Worm (Caenorhabditis elegans): ENCODE results near the gene faah-1.

faah-1 gene

ce11 chrIV:8126902-8127301, 32.3 kb upstream of the faah-1 start, which contains the start of gene ceph-41:
Gene ceph-41 (plus strand): TSS chrIV:8127202.
- TF ChIP-seq mep-1 (tag; optimal IDR thresholded peaks at IDR 0.05) = no peak
- TF ChIP-seq snpc-4 (tag; optimal IDR thresholded peaks at IDR 0.05) = no peak
- TF ChIP-seq unc-120 (tag; optimal IDR thresholded peaks at IDR 0.05; ENCODE audit: poor library complexity, severe bottlenecking) = no peak
- TF ChIP-seq sem-2 (GFP tag; optimal IDR thresholded peaks at IDR 0.05) = no peak
- TF ChIP-seq unc-62 (GFP tag; optimal IDR thresholded peaks at IDR 0.05) = no peak

ce11 chrIV:8127430-8127829, 31.8 kb upstream of the faah-1 start:
- TF ChIP-seq blmp-1 (tag; optimal IDR thresholded peaks at IDR 0.05) (no peak), flh-1 (GFP tag; optimal IDR thresholded peaks at IDR 0.05) (no peak), lin-13 (tag; optimal IDR thresholded peaks at IDR 0.05) (no peak), mab-5 (tag; optimal IDR thresholded peaks at IDR 0.05) (no peak), mls-2 (tag; optimal IDR thresholded peaks at IDR 0.05) (no peak), ham-2 (GFP tag; optimal IDR thresholded peaks at IDR 0.05) (no peak), nhr-28 (tag; optimal IDR thresholded peaks at IDR 0.05) (no peak), ceh-43 (GFP tag; optimal IDR thresholded peaks at IDR 0.05) (no peak), elt-1 (tag; optimal IDR thresholded peaks at IDR 0.05; ENCODE audit: borderline replicate concordance, insufficient read depth) (no peak), nhr-237 (tag; optimal IDR thresholded peaks at IDR 0.05) (no peak)

ce11 chrIV:8130131-8130611, 29.0 kb upstream of the faah-1 start, which contains the start of the genes ndub-11 and moc-3:
Gene ndub-11 (minus strand): TSS chrIV:8130231.
Gene moc-3 (plus strand): TSS chrIV:8130561.
- TF ChIP-seq snpc-4 (tag; optimal IDR thresholded peaks at IDR 0.05) = no peak
- no peak for TF ChIP-seq ztf-11 (tag; optimal IDR thresholded peaks at IDR 0.05)
- TF ChIP-seq ceh-83 (GFP tag; optimal IDR thresholded peaks at IDR 0.05) = no peak

ce11 chrIV:8133536-8133935, 25.7 kb upstream of the faah-1 start, which contains the start of gene sph-1:
Gene sph-1 (minus strand): TSS chrIV:8133558.
- peak; percentile 70 for TF ChIP-seq pha-4 (tag; optimal IDR thresholded peaks at IDR 0.05)
- no peak for TF ChIP-seq flh-1 (GFP tag; optimal IDR thresholded peaks at IDR 0.05)
- no peak for TF ChIP-seq nhr-12 (tag; optimal IDR thresholded peaks at IDR 0.05)

ce11 chrIV:8136005-8136512, 23.1 kb upstream of the faah-1 start, which contains the start of the genes isp-1 and islo-1:
Gene isp-1 (minus strand): TSS chrIV:8136055.
Gene islo-1 (plus strand): TSS chrIV:8136389.
- TF ChIP-seq unc-120 (tag; optimal IDR thresholded peaks at IDR 0.05; ENCODE audit: poor library complexity, severe bottlenecking) (peak; percentile 42), ceh-43 (GFP tag; optimal IDR thresholded peaks at IDR 0.05) (no peak), bed-3 (GFP tag; optimal IDR thresholded peaks at IDR 0.05) (no peak), hlh-1 (tag; optimal IDR thresholded peaks at IDR 0.05) (peak; percentile 47), elt-3 (tag; optimal IDR thresholded peaks at IDR 0.05) (no peak), cnd-1 (tag; optimal IDR thresholded peaks at IDR 0.05) (peak; percentile 28), snpc-4 (tag; optimal IDR thresholded peaks at IDR 0.05) (no peak), lsy-2 (tag; optimal IDR thresholded peaks at IDR 0.05) (peak; percentile 42), tbx-8 (GFP tag; optimal IDR thresholded peaks at IDR 0.05) (no peak), elt-1 (tag; optimal IDR thresholded peaks at IDR 0.05; ENCODE audit: borderline replicate concordance, insufficient read depth) (no peak), ztf-11 (tag; optimal IDR thresholded peaks at IDR 0.05) (no peak), lin-13 (tag; optimal IDR thresholded peaks at IDR 0.05) (peak; percentile 18), drap-1 (GFP tag; optimal IDR thresholded peaks at IDR 0.05) (no peak), mls-2 (tag; optimal IDR thresholded peaks at IDR 0.05) (no peak), nhr-237 (tag; optimal IDR thresholded peaks at IDR 0.05) (no peak), sem-2 (GFP tag; optimal IDR thresholded peaks at IDR 0.05) (no peak), blmp-1 (tag; optimal IDR thresholded peaks at IDR 0.05) (no peak), nhr-2 (tag; optimal IDR thresholded peaks at IDR 0.05) (no peak), ceh-83 (GFP tag; optimal IDR thresholded peaks at IDR 0.05) (no peak), zip-8 (tag; optimal IDR thresholded peaks at IDR 0.05) (no peak), mab-5 (tag; optimal IDR thresholded peaks at IDR 0.05) (no peak), nhr-28 (tag; optimal IDR thresholded peaks at IDR 0.05) (no peak), pha-4 (tag; optimal IDR thresholded peaks at IDR 0.05) (peak; percentile 73), ces-1 (GFP tag; optimal IDR thresholded peaks at IDR 0.05) (peak; percentile 11), M03D4.4 (tag; optimal IDR thresholded peaks at IDR 0.05) (no peak), mep-1 (tag; optimal IDR thresholded peaks at IDR 0.05) (peak; percentile 77), ceh-39 (tag; optimal IDR thresholded peaks at IDR 0.05) (peak; percentile 37), unc-62 (GFP tag; optimal IDR thresholded peaks at IDR 0.05) (peak; percentile 38), unc-39 (tag; optimal IDR thresholded peaks at IDR 0.05) (no peak), lin-32 (GFP tag; optimal IDR thresholded peaks at IDR 0.05) (no peak)

Data from whole organism, mixed stage, embryonic.